Worm (Caenorhabditis elegans) whole organism, late embryonic: Measurements from ENCODE around the gene str-150.

Source experiments
- F13H6.1 ChIP-seq: sonication (generic microtip); optimal IDR thresholded peaks from 2 replicates; lab custom pipeline; 2016; ENCODE audit warnings: missing genetic modification characterization, missing compliant biosample characterization
- ceh-14 ChIP-seq: sonication (generic microtip); optimal IDR thresholded peaks from 2 replicates; lab custom pipeline; 2016; ENCODE audit warnings: missing genotype, missing genetic modification characterization, missing compliant biosample characterization
- ceh-22 ChIP-seq: sonication (generic microtip); optimal IDR thresholded peaks from 2 replicates; lab custom pipeline; 2017; ENCODE audit warnings: missing biosample characterization, missing genetic modification characterization
- ceh-6 ChIP-seq: fragments of 200-800 bp; sonication (Bioruptor generic); optimal IDR thresholded peaks from 2 replicates; lab custom pipeline; 2018; ENCODE audit warnings: mild to moderate bottlenecking, missing genetic modification characterization, missing compliant biosample characterization
- elt-2 ChIP-seq: sonication (generic microtip); optimal IDR thresholded peaks from 2 replicates; lab custom pipeline; 2016; ENCODE audit warnings: missing genetic modification reagents, missing genetic modification characterization, missing compliant biosample characterization
- eyg-1 ChIP-seq: sonication (generic microtip); optimal IDR thresholded peaks from 2 replicates; lab custom pipeline; 2016; ENCODE audit warnings: missing genotype, missing genetic modification characterization, missing compliant biosample characterization
- fkh-10 ChIP-seq: fragments of 150-350 bp; optimal IDR thresholded peaks from 2 replicates; lab custom pipeline; 2014; ENCODE audit warnings: missing biosample characterization, missing genetic modification reagents, missing genetic modification characterization
- hlh-6 ChIP-seq: sonication (generic microtip); optimal IDR thresholded peaks from 2 replicates; lab custom pipeline; 2016; ENCODE audit warnings: missing genotype, missing genetic modification characterization, missing compliant biosample characterization
- lim-6 ChIP-seq: sonication (generic microtip); optimal IDR thresholded peaks from 2 replicates; lab custom pipeline; 2016; ENCODE audit warnings: missing genetic modification characterization, missing compliant biosample characterization
- madf-2 ChIP-seq: sonication (generic microtip); optimal IDR thresholded peaks from 2 replicates; lab custom pipeline; 2017; ENCODE audit warnings: missing genetic modification characterization, missing compliant biosample characterization
- pha-2 ChIP-seq: sonication (generic microtip); optimal IDR thresholded peaks from 2 replicates; lab custom pipeline; 2017; ENCODE audit warnings: mild to moderate bottlenecking, missing genetic modification characterization, missing compliant biosample characterization
- pqm-1 ChIP-seq: sonication (generic microtip); optimal IDR thresholded peaks from 2 replicates; lab custom pipeline; 2016; ENCODE audit warnings: missing genetic modification characterization, missing compliant biosample characterization
- sox-4 ChIP-seq: sonication (generic microtip); optimal IDR thresholded peaks from 2 replicates; lab custom pipeline; 2017; ENCODE audit warnings: mild to moderate bottlenecking, missing genetic modification characterization, inconsistent platforms, missing compliant biosample characterization
- tbx-2 ChIP-seq: sonication (generic microtip); optimal IDR thresholded peaks from 2 replicates; lab custom pipeline; 2016; ENCODE audit warnings: missing genetic modification characterization, missing compliant biosample characterization

- no peak for TF ChIP-seq pqm-1 (tag; lab: Kevin White, UChicago)
- TF ChIP-seq fkh-10 (GFP tag; lab: Kevin White, UChicago) = no peak
- no peak for TF ChIP-seq ceh-22 (tag; lab: Kevin White, UChicago)
- no peak for TF ChIP-seq pha-2 (tag; lab: Kevin White, UChicago)
- no peak for TF ChIP-seq madf-2
- no peak for TF ChIP-seq tbx-2
- TF ChIP-seq eyg-1 (tag; lab: Kevin White, UChicago) = no peak
- TF ChIP-seq ceh-6 (GFP tag; lab: Kevin White, UChicago) = no peak
- no peak for TF ChIP-seq ceh-14 (tag; lab: Kevin White, UChicago)
- TF ChIP-seq elt-2 (tag; lab: Kevin White, UChicago) = no peak
- TF ChIP-seq lim-6 = no peak
- TF ChIP-seq sox-4 (tag; lab: Kevin White, UChicago) = no peak
- no peak for TF ChIP-seq hlh-6 (tag; lab: Kevin White, UChicago)
- no peak for TF ChIP-seq F13H6.1 (tag; lab: Kevin White, UChicago)
Observed at ce11 chrV:16565639-16566038, 17.4 kb upstream of the str-150 start, which contains the start of gene sru-45.
